Fruit fly (Drosophila melanogaster): ENCODE measurements around the gene IntS9.

- TF ChIP-seq Dif (GFP tag; optimal IDR thresholded peaks at IDR 0.05; ENCODE audit: partially characterized antibody): no peak
- peak; percentile 96 for TF ChIP-seq h (GFP tag; optimal IDR thresholded peaks at IDR 0.05)
- no peak for TF ChIP-seq usp (GFP tag; optimal IDR thresholded peaks at IDR 0.05)
- peak; percentile 90 for TF ChIP-seq br (GFP tag; optimal IDR thresholded peaks at IDR 0.05)
Observed at dm6 chr3L:16113607-16114337, 8.3 kb upstream of the IntS9 start.

Data from whole organism, wandering third instar larva.